Worm (Caenorhabditis elegans) whole organism, L1 larva: ENCODE results near the gene D2023.6.
A peak's percentile ranks its signal among the peaks of the same experiment; 100 is the strongest.

Experiments
- C04F5.9 ChIP-seq: sonication (generic microtip); optimal IDR thresholded peaks from 2 replicates; lab custom pipeline; 2016; ENCODE audit warnings: missing genetic modification characterization, missing compliant biosample characterization
- C34B4.2 ChIP-seq: sonication (generic microtip); optimal IDR thresholded peaks from 2 replicates; lab custom pipeline; 2017; ENCODE audit warnings: mild to moderate bottlenecking, missing genetic modification characterization, missing compliant biosample characterization
- Y116A8C.19 ChIP-seq: sonication (generic microtip); optimal IDR thresholded peaks from 2 replicates; lab custom pipeline; 2016; ENCODE audit warnings: missing compliant biosample characterization, missing genetic modification characterization, borderline replicate concordance
- aha-1 ChIP-seq: fragments of 150-350 bp; optimal IDR thresholded peaks from 2 replicates; lab custom pipeline; 2014; ENCODE audit warnings: missing biosample characterization, missing genetic modification characterization
- alr-1 ChIP-seq: fragments of 200-800 bp; sonication (Bioruptor generic); optimal IDR thresholded peaks from 2 replicates; lab custom pipeline; 2018; ENCODE audit warnings: borderline replicate concordance, mild to moderate bottlenecking, missing genetic modification characterization, missing compliant biosample characterization
- aly-2 ChIP-seq: fragments of 150-350 bp; optimal IDR thresholded peaks from 2 replicates; lab custom pipeline; 2014; ENCODE audit warnings: missing biosample characterization, missing genetic modification characterization
- ceh-8 ChIP-seq: fragments of 200-800 bp; sonication (Bioruptor generic); optimal IDR thresholded peaks from 2 replicates; lab custom pipeline; 2018; ENCODE audit warnings: mild to moderate bottlenecking, missing genetic modification characterization, moderate library complexity, missing compliant biosample characterization
- ceh-82 ChIP-seq, 3 experiments: fragments of 150-350 bp in 1 of 3; sonication (generic microtip) in 2 of 3; optimal IDR thresholded peaks; 2 replicates each; lab custom pipeline; 2014 to 2017; ENCODE audit warnings: missing biosample characterization in 3 of 3, missing genetic modification characterization in 3 of 3
- ceh-88 ChIP-seq: fragments of 200-800 bp; sonication (Bioruptor generic); IDR thresholded peaks from 2 replicates; pipeline ENCODE4 v1.3.6; 2022; ENCODE audit warnings: missing genetic modification characterization, missing compliant biosample characterization
- ceh-90 ChIP-seq: sonication (generic microtip); optimal IDR thresholded peaks from 2 replicates; lab custom pipeline; 2016; ENCODE audit warnings: missing genetic modification characterization, missing compliant biosample characterization
- ces-1 ChIP-seq: fragments of 150-350 bp; optimal IDR thresholded peaks from 2 replicates; lab custom pipeline; 2014; ENCODE audit warnings: missing biosample characterization, missing genetic modification reagents, missing genetic modification characterization
- efl-1 ChIP-seq, 4 experiments: fragments of 150-350 bp; optimal IDR thresholded peaks in 3 of 4; peaks in 1 of 4; 1 replicate in 1 of 4; 2 replicates in 3 of 4; lab custom pipeline; 2014; ENCODE audit warnings: missing biosample characterization in 2 of 4, missing genetic modification characterization in 2 of 4, missing genetic modification reagents in 2 of 4
- egl-27 ChIP-seq, 2 experiments: fragments of 150-350 bp in 1 of 2; sonication (generic microtip); optimal IDR thresholded peaks; 3 replicates each; lab custom pipeline; 2017 to 2018; ENCODE audit warnings: missing biosample characterization in 2 of 2, missing genetic modification characterization in 2 of 2, missing genetic modification reagents in 2 of 2
- elt-2 ChIP-seq: sonication (generic microtip); optimal IDR thresholded peaks from 2 replicates; lab custom pipeline; 2016; ENCODE audit warnings: missing genetic modification characterization, mild to moderate bottlenecking, inconsistent platforms, missing compliant biosample characterization, missing genetic modification reagents
- elt-3 ChIP-seq, 6 experiments: fragments of 150-350 bp in 1 of 6; sonication (generic microtip); optimal IDR thresholded peaks; 2 replicates each; lab custom pipeline; 2017 to 2018; ENCODE audit warnings: missing biosample characterization in 6 of 6, missing genetic modification characterization in 6 of 6, inconsistent platforms in 1 of 6
- ets-5 ChIP-seq: fragments of 200-800 bp; sonication (Bioruptor generic); IDR thresholded peaks from 2 replicates; pipeline ENCODE4 v1.3.6; 2022; ENCODE audit warnings: missing genetic modification characterization, missing compliant biosample characterization
- fkh-8 ChIP-seq: sonication (generic microtip); optimal IDR thresholded peaks from 2 replicates; lab custom pipeline; 2016; ENCODE audit warnings: mild to moderate bottlenecking, missing genetic modification characterization, missing compliant biosample characterization
- grh-1 ChIP-seq: fragments of 200-800 bp; sonication (Bioruptor generic); IDR thresholded peaks from 2 replicates; pipeline ENCODE4 v1.3.6; 2022; ENCODE audit warnings: missing genetic modification reagents, missing genetic modification characterization, missing compliant biosample characterization
- hpl-2 ChIP-seq: fragments of 150-350 bp; optimal IDR thresholded peaks from 2 replicates; lab custom pipeline; 2014; ENCODE audit warnings: missing biosample characterization, missing genetic modification reagents, missing genetic modification characterization
- jun-1 ChIP-seq: fragments of 150-350 bp; optimal IDR thresholded peaks from 2 replicates; lab custom pipeline; 2014; ENCODE audit warnings: missing biosample characterization, missing genetic modification reagents, missing genetic modification characterization
- lin-13 ChIP-seq: fragments of 150-350 bp; optimal IDR thresholded peaks from 2 replicates; lab custom pipeline; 2014; ENCODE audit warnings: missing biosample characterization, missing genetic modification reagents, missing genetic modification characterization
- lin-14 ChIP-seq: fragments of 200-800 bp; sonication (Bioruptor generic); optimal IDR thresholded peaks from 2 replicates; lab custom pipeline; 2018; ENCODE audit warnings: mild to moderate bottlenecking, missing genetic modification characterization, moderate library complexity, missing compliant biosample characterization
- lin-39 ChIP-seq: fragments of 150-350 bp; optimal IDR thresholded peaks from 2 replicates; lab custom pipeline; 2014; ENCODE audit warnings: missing biosample characterization, missing genetic modification reagents, missing genetic modification characterization
- lsy-2 ChIP-seq, 2 experiments: fragments of 150-350 bp; optimal IDR thresholded peaks; 2 replicates each; lab custom pipeline; 2014; ENCODE audit warnings: missing biosample characterization in 2 of 2, missing genetic modification characterization in 2 of 2
- mdl-1 ChIP-seq, 2 experiments: fragments of 150-350 bp; optimal IDR thresholded peaks; 2 replicates each; lab custom pipeline; 2014 to 2017; ENCODE audit warnings: missing biosample characterization in 2 of 2, missing genetic modification characterization in 2 of 2, inconsistent platforms in 1 of 2
- mef-2 ChIP-seq: fragments of 150-350 bp; optimal IDR thresholded peaks from 2 replicates; lab custom pipeline; 2014; ENCODE audit warnings: missing biosample characterization, missing genetic modification characterization
- mep-1 ChIP-seq: fragments of 150-350 bp; optimal IDR thresholded peaks from 2 replicates; lab custom pipeline; 2014; ENCODE audit warnings: missing biosample characterization, missing genetic modification characterization
- nhr-12 ChIP-seq: sonication (generic microtip); optimal IDR thresholded peaks from 2 replicates; lab custom pipeline; 2017; ENCODE audit warnings: missing biosample characterization, missing genetic modification characterization
- nhr-20 ChIP-seq: sonication (generic microtip); optimal IDR thresholded peaks from 2 replicates; lab custom pipeline; 2016; ENCODE audit warnings: mild to moderate bottlenecking, missing genetic modification characterization, missing compliant biosample characterization
- nhr-71 ChIP-seq: sonication (generic microtip); optimal IDR thresholded peaks from 2 replicates; lab custom pipeline; 2016; ENCODE audit warnings: mild to moderate bottlenecking, missing genetic modification characterization, moderate library complexity, missing compliant biosample characterization
- nhr-76 ChIP-seq: sonication (generic microtip); optimal IDR thresholded peaks from 2 replicates; lab custom pipeline; 2017; ENCODE audit warnings: missing biosample characterization, missing genetic modification characterization
- nhr-77 ChIP-seq: fragments of 150-350 bp; optimal IDR thresholded peaks from 2 replicates; lab custom pipeline; 2014; ENCODE audit warnings: missing biosample characterization, missing genetic modification characterization
- nhr-84 ChIP-seq: sonication (generic microtip); optimal IDR thresholded peaks from 2 replicates; lab custom pipeline; 2017; ENCODE audit warnings: missing biosample characterization, missing genetic modification characterization
- nhr-85 ChIP-seq: sonication (generic microtip); peaks from one replicate; lab custom pipeline; 2016; ENCODE audit warnings: missing genetic modification characterization, inconsistent platforms, missing compliant biosample characterization
- nhr-90 ChIP-seq: sonication (generic microtip); optimal IDR thresholded peaks from 2 replicates; lab custom pipeline; 2016; ENCODE audit warnings: mild to moderate bottlenecking, missing genetic modification characterization, missing compliant biosample characterization; ENCODE audit not compliant: poor library complexity
- pag-3 ChIP-seq: sonication (generic microtip); optimal IDR thresholded peaks from 2 replicates; lab custom pipeline; 2017; ENCODE audit warnings: missing genetic modification characterization, mild to moderate bottlenecking, missing compliant biosample characterization, antibody characterized with exemption, borderline replicate concordance; ENCODE audit not compliant: insufficient read depth
- pax-3 ChIP-seq: fragments of 200-800 bp; sonication (Bioruptor generic); optimal IDR thresholded peaks from 2 replicates; lab custom pipeline; 2018; ENCODE audit warnings: mild to moderate bottlenecking, missing genetic modification characterization, moderate library complexity, missing compliant biosample characterization
- snpc-4 ChIP-seq: fragments of 150-350 bp; optimal IDR thresholded peaks from 2 replicates; lab custom pipeline; 2014; ENCODE audit warnings: missing biosample characterization, missing genetic modification characterization
- snu-23 ChIP-seq: sonication (generic microtip); optimal IDR thresholded peaks from 2 replicates; lab custom pipeline; 2016; ENCODE audit warnings: missing genetic modification characterization, missing compliant biosample characterization
- sox-4 ChIP-seq: sonication (generic microtip); optimal IDR thresholded peaks from 2 replicates; lab custom pipeline; 2016; ENCODE audit warnings: missing genetic modification characterization, missing compliant biosample characterization
- swsn-7 ChIP-seq: sonication (generic microtip); optimal IDR thresholded peaks from 2 replicates; lab custom pipeline; 2016; ENCODE audit warnings: missing genetic modification characterization, missing compliant biosample characterization
- tbx-2 ChIP-seq: sonication (generic microtip); optimal IDR thresholded peaks from 2 replicates; lab custom pipeline; 2016; ENCODE audit warnings: missing genetic modification characterization, missing compliant biosample characterization
- unc-30 ChIP-seq: sonication (generic microtip); optimal IDR thresholded peaks from 2 replicates; lab custom pipeline; 2017; ENCODE audit warnings: missing biosample characterization, missing genetic modification characterization
- unc-98 ChIP-seq: fragments of 200-800 bp; sonication (Bioruptor generic); IDR thresholded peaks from 2 replicates; pipeline ENCODE4 v1.3.6; 2022; ENCODE audit warnings: missing genetic modification characterization, missing compliant biosample characterization
- zag-1 ChIP-seq: fragments of 150-350 bp; optimal IDR thresholded peaks from 2 replicates; lab custom pipeline; 2014; ENCODE audit warnings: missing biosample characterization, missing genetic modification characterization
- zip-4 ChIP-seq: fragments of 200-800 bp; sonication (Bioruptor generic); optimal IDR thresholded peaks from 2 replicates; lab custom pipeline; 2018; ENCODE audit warnings: mild to moderate bottlenecking, missing genetic modification characterization, moderate library complexity, missing compliant biosample characterization
- ztf-11 ChIP-seq, 2 experiments: sonication (generic microtip); optimal IDR thresholded peaks; 2 replicates each; lab custom pipeline; 2016 to 2017; ENCODE audit warnings: missing genetic modification characterization in 2 of 2, missing biosample characterization in 1 of 2, missing compliant biosample characterization in 1 of 2
- ztf-4 ChIP-seq: fragments of 150-350 bp; optimal IDR thresholded peaks from 2 replicates; lab custom pipeline; 2014; ENCODE audit warnings: missing biosample characterization, missing genetic modification characterization

Gene D2023.6

ce11 chrV:11858299-11858698 lies 31.1 kb downstream of the D2023.6 start (continued):
- TF ChIP-seq nhr-20 (tag; lab: Kevin White, UChicago) (peak; percentile 39), jun-1 (tag; lab: Kevin White, UChicago) (no peak), zip-4 (GFP tag; lab: Kevin White, UChicago) (no peak)

DNA sequence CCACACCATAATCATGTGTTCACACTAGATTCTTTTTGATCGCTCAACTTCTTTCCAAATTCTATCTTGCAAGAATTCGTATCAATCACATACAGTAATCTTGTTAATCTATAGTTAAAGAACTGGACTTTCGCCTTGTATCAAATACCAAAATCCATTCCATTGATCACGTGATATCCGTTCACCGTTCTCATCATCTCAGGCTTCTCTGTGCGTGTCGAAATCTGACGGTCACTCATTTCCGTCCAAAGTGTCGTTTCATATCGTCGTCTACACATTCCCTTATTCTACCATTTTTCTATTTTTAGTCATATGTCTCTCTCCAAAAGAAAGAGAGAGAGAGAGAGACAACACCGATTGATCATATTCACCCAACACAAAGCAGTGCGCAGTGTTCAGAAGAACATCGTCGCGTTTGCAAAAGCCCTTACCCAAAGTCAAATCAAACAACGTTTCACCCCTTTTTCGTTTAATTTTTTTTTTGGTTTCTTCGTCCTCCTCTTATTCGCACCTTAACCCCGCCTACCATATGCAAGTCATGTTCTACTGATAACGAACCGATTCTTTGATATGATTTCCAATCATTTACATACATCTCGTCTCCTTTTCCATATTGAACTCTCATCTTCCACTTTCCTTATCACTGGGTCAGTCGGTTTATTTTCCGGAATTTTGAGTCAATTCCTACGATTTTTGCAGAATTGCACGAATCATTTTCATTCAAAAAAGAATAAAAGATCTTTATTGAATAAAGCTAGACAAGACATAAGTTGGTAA lies 32.1 kb downstream of the D2023.6 start:
- TF ChIP-seq aly-2 (tag; lab: Kevin White, UChicago) (no peak), hpl-2 (GFP tag; lab: Kevin White, UChicago) (no peak), tbx-2 (tag; lab: Kevin White, UChicago) (peak; percentile 14), nhr-84 (tag; lab: Kevin White, UChicago) (no peak), snpc-4 (tag; lab: Kevin White, UChicago) (no peak), nhr-76 (tag; lab: Kevin White, UChicago) (no peak), lsy-2 (tag; optimal IDR thresholded peaks at IDR 0.05; lab: Kevin White, UChicago) (peak in 1 of 2 experiments; percentile 67), unc-98 (GFP tag; lab: Robert Waterston, UW) (no peak), snu-23 (GFP tag; lab: Kevin White, UChicago) (peak; percentile 41), ztf-4 (tag; lab: Kevin White, UChicago) (no peak), nhr-77 (tag; lab: Kevin White, UChicago) (no peak), ceh-82 (tag; optimal IDR thresholded peaks at IDR 0.05; lab: Kevin White, UChicago) (no peak), lin-14 (GFP tag; lab: Kevin White, UChicago) (peak; percentile 69), C34B4.2 (tag; lab: Kevin White, UChicago) (no peak), unc-30 (tag; lab: Kevin White, UChicago) (no peak), egl-27 (tag; optimal IDR thresholded peaks at IDR 0.05; lab: Kevin White, UChicago) (no peak), nhr-90 (tag; lab: Kevin White, UChicago) (peak; percentile 17), lin-13 (GFP tag; lab: Kevin White, UChicago) (no peak), swsn-7 (tag; lab: Kevin White, UChicago) (no peak), C04F5.9 (tag; lab: Kevin White, UChicago) (no peak), zip-4 (GFP tag; lab: Kevin White, UChicago) (no peak), elt-3 (tag; optimal IDR thresholded peaks at IDR 0.05; lab: Kevin White, UChicago) (peak in 4 of 6 experiments; percentile 24 to 77 (median 54)), elt-2 (tag; lab: Kevin White, UChicago) (peak; percentile 60), mef-2 (tag; lab: Kevin White, UChicago) (no peak), aha-1 (no peak), sox-4 (no peak), nhr-12 (no peak), grh-1 (no peak), lin-39 (tag; lab: Kevin White, UChicago) (no peak), nhr-20 (tag; lab: Kevin White, UChicago) (peak; percentile 59), fkh-8 (tag; lab: Kevin White, UChicago) (no peak), ceh-90 (tag; lab: Kevin White, UChicago) (no peak), nhr-85 (peak; percentile 92), jun-1 (tag; lab: Kevin White, UChicago) (peak; percentile 48), ets-5 (no peak), ces-1 (no peak), mep-1 (no peak), mdl-1 (tag; optimal IDR thresholded peaks at IDR 0.05; lab: Kevin White, UChicago) (peak in 1 of 2 experiments; percentile 35), ceh-88 (no peak), pax-3 (tag; lab: Kevin White, UChicago) (no peak), Y116A8C.19 (tag; lab: Kevin White, UChicago) (no peak), zag-1 (tag; lab: Kevin White, UChicago) (no peak), pag-3 (tag; lab: Kevin White, UChicago) (no peak), nhr-71 (tag; lab: Kevin White, UChicago) (peak; percentile 62), efl-1 (optimal IDR thresholded peaks at IDR 0.05; lab: Kevin White, UChicago) (no peak), efl-1 (GFP tag; optimal IDR thresholded peaks at IDR 0.05 in 1 of 2; lab: Kevin White, UChicago) (peak in 1 of 2 experiments; percentile 19), ceh-8 (GFP tag; lab: Kevin White, UChicago) (no peak), ztf-11 (tag; optimal IDR thresholded peaks at IDR 0.05; lab: Kevin White, UChicago) (no peak), alr-1 (no peak)
